Fruit fly (Drosophila melanogaster) whole organism, embryonic: ENCODE data around the gene CG45066.
A peak's percentile ranks its signal among the peaks of the same experiment; 100 is the strongest.

Source experiments
- Aef1 ChIP-seq: fragments of 200-800 bp; sonication (Bioruptor generic); IDR thresholded peaks from 3 replicates; pipeline ENCODE4 v1.3.6; 2022; ENCODE audit warnings: missing biosample characterization, missing genetic modification characterization
- B-H2 ChIP-seq: fragments of 200-800 bp; sonication (Bioruptor generic); optimal IDR thresholded peaks from 2 replicates; lab custom pipeline; 2018; ENCODE audit warnings: missing biosample characterization, mild to moderate bottlenecking, missing genetic modification characterization
- BtbVII ChIP-seq: fragments of 200-800 bp; sonication (Bioruptor generic); optimal IDR thresholded peaks from 3 replicates; lab custom pipeline; 2017; ENCODE audit warnings: missing biosample characterization, mild to moderate bottlenecking, missing genetic modification characterization
- CG10959 ChIP-seq: fragments of 200-800 bp; sonication (Bioruptor generic); IDR thresholded peaks from 2 replicates; pipeline ENCODE4 v1.3.6; 2022; ENCODE audit warnings: missing biosample characterization, missing genetic modification characterization
- CG12071 ChIP-seq: fragments of 200-800 bp; sonication (Bioruptor generic); optimal IDR thresholded peaks from 3 replicates; lab custom pipeline; 2018; ENCODE audit warnings: missing biosample characterization, mild to moderate bottlenecking, missing genetic modification characterization
- CG12391 ChIP-seq: fragments of 200-800 bp; sonication (Bioruptor generic); optimal IDR thresholded peaks from 3 replicates; lab custom pipeline; 2018; ENCODE audit warnings: missing biosample characterization, mild to moderate bottlenecking, missing genetic modification characterization, moderate library complexity
- CG13424 ChIP-seq: fragments of 200-800 bp; sonication (Bioruptor generic); optimal IDR thresholded peaks from 2 replicates; lab custom pipeline; 2019; ENCODE audit warnings: missing biosample characterization, mild to moderate bottlenecking, missing genetic modification characterization, moderate library complexity
- CG14050 ChIP-seq: fragments of 200-800 bp; sonication (Bioruptor generic); IDR thresholded peaks from 3 replicates; pipeline ENCODE4 v1.3.6; 2022; ENCODE audit warnings: missing biosample characterization, missing genetic modification characterization
- CG16813 ChIP-seq: fragments of 200-800 bp; sonication (Bioruptor generic); IDR thresholded peaks from 3 replicates; pipeline ENCODE4 v1.3.6; 2022; ENCODE audit warnings: missing biosample characterization, missing genetic modification characterization; ENCODE audit not compliant: partially characterized antibody
- CG17612 ChIP-seq: fragments of 200-800 bp; sonication (Bioruptor generic); IDR thresholded peaks from 2 replicates; pipeline ENCODE4 v1.3.6; 2022; ENCODE audit warnings: missing biosample characterization, missing genetic modification characterization
- CG3163 ChIP-seq: fragments of 200-800 bp; sonication (Bioruptor generic); optimal IDR thresholded peaks from 3 replicates; lab custom pipeline; 2016; ENCODE audit warnings: missing biosample characterization, missing genetic modification characterization
- CG3847 ChIP-seq: fragments of 200-800 bp; sonication (Bioruptor generic); IDR thresholded peaks from 2 replicates; pipeline ENCODE4 v1.3.6; 2022; ENCODE audit warnings: missing biosample characterization, missing genetic modification characterization
- CG42726 ChIP-seq: fragments of 200-800 bp; sonication (Bioruptor generic); IDR thresholded peaks from 2 replicates; pipeline ENCODE4 v1.3.6; 2022; ENCODE audit warnings: missing biosample characterization, missing genetic modification characterization; ENCODE audit not compliant: partially characterized antibody
- CG4424 ChIP-seq: fragments of 200-800 bp; sonication (Bioruptor generic); optimal IDR thresholded peaks from 3 replicates; lab custom pipeline; 2016; ENCODE audit warnings: missing biosample characterization, missing genetic modification characterization
- CG4730 ChIP-seq: fragments of 200-800 bp; sonication (Bioruptor generic); IDR thresholded peaks from 2 replicates; pipeline ENCODE4 v1.3.6; 2022; ENCODE audit warnings: missing biosample characterization, missing genetic modification characterization
- CG5245 ChIP-seq: fragments of 200-800 bp; sonication (Bioruptor generic); optimal IDR thresholded peaks from 3 replicates; lab custom pipeline; 2016; ENCODE audit warnings: missing biosample characterization, missing genetic modification characterization
- CG6765 ChIP-seq: fragments of 200-800 bp; sonication (Bioruptor generic); optimal IDR thresholded peaks from 3 replicates; lab custom pipeline; 2017; ENCODE audit warnings: missing biosample characterization, mild to moderate bottlenecking, missing genetic modification characterization
- CG6854 ChIP-seq: fragments of 200-800 bp; sonication (Bioruptor generic); optimal IDR thresholded peaks from 3 replicates; lab custom pipeline; 2017; ENCODE audit warnings: missing biosample characterization, mild to moderate bottlenecking, missing genetic modification characterization
- CG7556 ChIP-seq: fragments of 200-800 bp; sonication (Bioruptor generic); optimal IDR thresholded peaks from 2 replicates; lab custom pipeline; 2017; ENCODE audit warnings: missing biosample characterization, mild to moderate bottlenecking, missing genetic modification characterization
- CG7786 ChIP-seq: fragments of 200-800 bp; sonication (Bioruptor generic); optimal IDR thresholded peaks from 2 replicates; lab custom pipeline; 2016; ENCODE audit warnings: missing biosample characterization, missing genetic modification characterization
- CG8089 ChIP-seq: fragments of 200-800 bp; sonication (Bioruptor generic); optimal IDR thresholded peaks from 3 replicates; lab custom pipeline; 2016; ENCODE audit warnings: missing biosample characterization, missing genetic modification characterization
- CG8944 ChIP-seq: fragments of 200-800 bp; sonication (Bioruptor generic); optimal IDR thresholded peaks from 3 replicates; lab custom pipeline; 2016; ENCODE audit warnings: missing biosample characterization, missing genetic modification characterization
- CG9437 ChIP-seq: fragments of 200-800 bp; sonication (Bioruptor generic); optimal IDR thresholded peaks from 2 replicates; lab custom pipeline; 2018; ENCODE audit warnings: missing biosample characterization, mild to moderate bottlenecking, missing genetic modification characterization
- CG9609 ChIP-seq: fragments of 200-800 bp; sonication (Bioruptor generic); optimal IDR thresholded peaks from 3 replicates; lab custom pipeline; 2016; ENCODE audit warnings: missing biosample characterization, missing genetic modification characterization
- CrebB ChIP-seq: fragments of 200-800 bp; sonication (Bioruptor generic); optimal IDR thresholded peaks from 3 replicates; lab custom pipeline; 2018; ENCODE audit warnings: missing biosample characterization, mild to moderate bottlenecking, missing genetic modification characterization
- Ets65A ChIP-seq: fragments of 200-800 bp; sonication (Bioruptor generic); peaks from one replicate; lab custom pipeline; 2016; ENCODE audit warnings: missing biosample characterization, missing genetic modification characterization
- Gsc ChIP-seq: fragments of 200-800 bp; sonication (Bioruptor generic); IDR thresholded peaks from 2 replicates; pipeline ENCODE4 v1.3.6; 2022; ENCODE audit warnings: missing biosample characterization, missing genetic modification characterization
- HLH54F ChIP-seq: fragments of 200-800 bp; sonication (Bioruptor generic); optimal IDR thresholded peaks from 3 replicates; lab custom pipeline; 2016; ENCODE audit warnings: missing biosample characterization, missing genetic modification characterization
- Poxn ChIP-seq: fragments of 200-800 bp; sonication (Bioruptor generic); IDR thresholded peaks from 2 replicates; pipeline ENCODE4 v1.3.6; 2022; ENCODE audit warnings: missing biosample characterization, missing genetic modification characterization
- Rx ChIP-seq: fragments of 200-800 bp; sonication (Bioruptor generic); IDR thresholded peaks from 2 replicates; pipeline ENCODE4 v1.3.6; 2022; ENCODE audit warnings: missing biosample characterization, missing genetic modification characterization
- ato ChIP-seq: fragments of 200-800 bp; sonication (Bioruptor generic); IDR thresholded peaks from 2 replicates; pipeline ENCODE4 v1.3.6; 2022; ENCODE audit warnings: missing biosample characterization, missing genetic modification characterization; ENCODE audit not compliant: partially characterized antibody
- bbx ChIP-seq: fragments of 200-800 bp; sonication (Bioruptor generic); IDR thresholded peaks from 2 replicates; pipeline ENCODE4 v1.3.6; 2022; ENCODE audit warnings: missing biosample characterization, missing genetic modification characterization; ENCODE audit not compliant: partially characterized antibody
- chn ChIP-seq: fragments of 200-800 bp; sonication (Bioruptor generic); optimal IDR thresholded peaks from 2 replicates; lab custom pipeline; 2016; ENCODE audit warnings: missing biosample characterization, missing genetic modification characterization
- corto ChIP-seq: fragments of 200-800 bp; sonication (Bioruptor generic); optimal IDR thresholded peaks from 2 replicates; lab custom pipeline; 2016; ENCODE audit warnings: missing biosample characterization, mild to moderate bottlenecking, missing genetic modification characterization, moderate library complexity
- gce ChIP-seq: fragments of 200-800 bp; sonication (Bioruptor generic); IDR thresholded peaks from 3 replicates; pipeline ENCODE4 v1.3.6; 2022; ENCODE audit warnings: missing biosample characterization, missing genetic modification characterization
- gcm2 ChIP-seq: fragments of 200-800 bp; sonication (Bioruptor generic); optimal IDR thresholded peaks from 2 replicates; lab custom pipeline; 2016; ENCODE audit warnings: missing biosample characterization, missing genetic modification characterization
- gt ChIP-seq: fragments of 200-800 bp; sonication (Bioruptor generic); IDR thresholded peaks from 2 replicates; pipeline ENCODE4 v1.3.6; 2022; ENCODE audit warnings: missing biosample characterization, missing genetic modification characterization
- her ChIP-seq: fragments of 200-800 bp; sonication (Bioruptor generic); optimal IDR thresholded peaks from 2 replicates; lab custom pipeline; 2016; ENCODE audit warnings: missing biosample characterization, missing genetic modification characterization
- p53 ChIP-seq: fragments of 200-800 bp; sonication (Bioruptor generic); optimal IDR thresholded peaks from 2 replicates; lab custom pipeline; 2016; ENCODE audit warnings: missing biosample characterization, missing genetic modification characterization
- pan ChIP-seq, 4 experiments: fragments of >200 bp in 3 of 4; fragments of 200-800 bp in 1 of 4; sonication (Bioruptor generic) in 1 of 4; optimal IDR thresholded peaks in 3 of 4; IDR thresholded peaks in 1 of 4; 2 replicates each; pipeline versions ENCODE4 v1.3.6 to Lab custom; 2017 to 2022; ENCODE audit warnings: missing biosample characterization in 2 of 4, missing genetic modification characterization in 2 of 4, mixed read lengths in 1 of 4
- pzg ChIP-seq: fragments of 200-800 bp; sonication (Bioruptor generic); optimal IDR thresholded peaks from 3 replicates; lab custom pipeline; 2018; ENCODE audit warnings: missing biosample characterization, mild to moderate bottlenecking, missing genetic modification characterization, moderate library complexity
- ranshi ChIP-seq: fragments of 200-800 bp; sonication (Bioruptor generic); IDR thresholded peaks from 2 replicates; pipeline ENCODE4 v1.3.6; 2022; ENCODE audit warnings: missing biosample characterization, missing genetic modification characterization
- seq ChIP-seq: fragments of 200-800 bp; sonication (Bioruptor generic); IDR thresholded peaks from 2 replicates; pipeline ENCODE4 v1.3.6; 2022; ENCODE audit warnings: missing biosample characterization, missing genetic modification characterization
- sima ChIP-seq: fragments of 200-800 bp; sonication (Bioruptor generic); optimal IDR thresholded peaks from 2 replicates; lab custom pipeline; 2016; ENCODE audit warnings: missing biosample characterization, missing genetic modification characterization
- slou ChIP-seq: fragments of 200-800 bp; sonication (Bioruptor generic); optimal IDR thresholded peaks from 3 replicates; lab custom pipeline; 2016; ENCODE audit warnings: missing biosample characterization, missing genetic modification characterization
- ttk ChIP-seq: fragments of 200-800 bp; sonication (Bioruptor generic); IDR thresholded peaks from 2 replicates; pipeline ENCODE4 v2.1.2; 2022; ENCODE audit warnings: missing biosample characterization, missing genetic modification characterization
- twi ChIP-seq: fragments of 200-800 bp; optimal IDR thresholded peaks from 2 replicates; lab custom pipeline; 2019; ENCODE audit warnings: missing biosample characterization, mild to moderate bottlenecking, missing genetic modification characterization, moderate library complexity
- tx ChIP-seq: fragments of 200-800 bp; sonication (Bioruptor generic); optimal IDR thresholded peaks from 2 replicates; lab custom pipeline; 2016; ENCODE audit warnings: missing biosample characterization, missing genetic modification characterization
- wdn ChIP-seq: fragments of 200-800 bp; sonication (Bioruptor generic); IDR thresholded peaks from 2 replicates; pipeline ENCODE4 v1.3.6; 2022; ENCODE audit warnings: missing biosample characterization, missing genetic modification characterization

CG45066 gene

DNA sequence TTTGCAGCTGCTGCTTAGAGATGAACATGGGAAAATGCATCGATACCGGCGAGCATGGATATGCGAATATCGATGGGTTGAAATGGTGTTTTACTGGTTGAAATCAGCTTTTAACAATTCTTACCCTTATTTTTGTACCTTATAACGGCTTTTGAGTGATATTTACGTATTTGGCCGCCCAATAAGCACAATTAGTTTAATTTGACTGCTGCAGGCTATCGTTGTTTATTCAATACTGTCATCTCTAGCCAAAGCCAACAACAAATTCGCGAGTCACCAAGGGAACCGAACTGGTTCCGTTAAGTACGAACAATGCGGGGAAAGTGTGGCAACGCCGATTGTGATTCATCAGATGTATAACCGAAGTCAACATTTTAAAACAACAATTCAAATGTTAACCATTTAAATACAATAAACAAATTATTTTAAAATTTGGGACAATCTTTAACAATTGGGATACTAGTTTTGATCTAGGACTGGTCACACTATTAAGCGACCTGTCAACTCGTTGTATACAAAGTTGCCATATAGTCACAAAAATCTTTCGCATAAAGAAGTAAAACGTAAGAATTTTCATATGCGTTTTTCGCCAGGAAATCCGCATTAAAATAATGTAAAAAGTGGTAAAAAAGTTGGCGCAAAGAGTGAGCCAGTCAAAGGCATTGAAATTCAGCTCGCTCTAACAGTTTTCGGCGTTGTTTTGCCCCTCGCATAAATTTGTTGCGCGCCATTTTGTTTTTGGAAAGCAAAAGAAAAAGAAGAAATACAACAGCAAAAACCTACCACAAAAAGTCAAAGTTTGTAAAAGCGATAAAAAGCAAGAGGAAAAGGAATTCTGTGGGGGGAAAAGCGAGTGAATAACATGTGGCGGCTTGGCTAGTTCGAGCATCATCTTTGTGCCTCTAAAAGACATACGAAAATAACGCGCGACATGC, 37.4 kb upstream of the CG45066 start, which contains the start of the genes Usp5 and BtbVII (continued):
- peak; percentile 27 for TF ChIP-seq CG6765 (GFP tag; lab: Kevin White, UChicago)
- peak; percentile 27 for TF ChIP-seq corto (GFP tag; lab: Kevin White, UChicago)
- peak; percentile 18 for TF ChIP-seq CG3163 (GFP tag; lab: Kevin White, UChicago)
- TF ChIP-seq CG5245 (GFP tag; lab: Kevin White, UChicago), result no peak
- TF ChIP-seq CG9609 (GFP tag; lab: Kevin White, UChicago), result peak; percentile 54
- peak; percentile 91 for TF ChIP-seq bbx (GFP tag; lab: Robert Waterston, UW)
- peak; percentile 91 for TF ChIP-seq pzg (GFP tag; lab: Kevin White, UChicago)
- peak; percentile 87 for TF ChIP-seq chn (GFP tag; lab: Kevin White, UChicago)
- TF ChIP-seq gce, result no peak
- TF ChIP-seq ato (GFP tag; lab: Robert Waterston, UW), result peak; percentile 75
- TF ChIP-seq gt, result no peak
- TF ChIP-seq pan (optimal IDR thresholded peaks at IDR 0.05; lab: Kevin White, UChicago), result no peak
- peak in 1 of 2 experiments; percentile 50 for TF ChIP-seq pan (GFP tag; optimal IDR thresholded peaks at IDR 0.05 in 1 of 2, IDR thresholded peaks at IDR 0.05 in 1 of 2)
- TF ChIP-seq ranshi, result no peak
- peak; percentile 93 for TF ChIP-seq CG9437 (GFP tag; lab: Kevin White, UChicago)
- no peak for TF ChIP-seq ttk
- no peak for TF ChIP-seq Rx (GFP tag; lab: Robert Waterston, UW)
- TF ChIP-seq wdn (GFP tag; lab: Robert Waterston, UW), result 0 out of 2 replicates have a peak, but pooled peaks have one; percentile 16
- TF ChIP-seq CG42726, result peak; percentile 49; the same call in 1 of the 2 replicates
- no peak; the same call in 1 of the 2 replicates for TF ChIP-seq CG10959
- TF ChIP-seq twi (tag; lab: Kevin White, UChicago), result peak; percentile 18
- TF ChIP-seq CG14050 (GFP tag; lab: Robert Waterston, UW), result no peak
- no peak for TF ChIP-seq CG12071 (GFP tag; lab: Kevin White, UChicago)
- TF ChIP-seq gcm2 (GFP tag; lab: Kevin White, UChicago), result no peak
- no peak for TF ChIP-seq Gsc
- TF ChIP-seq CG6854, result no peak
- TF ChIP-seq Aef1, result peak; percentile 84
- TF ChIP-seq CG4424 (GFP tag; lab: Kevin White, UChicago), result peak; percentile 28
- TF ChIP-seq CG17612 (GFP tag; lab: Robert Waterston, UW), result no peak
- peak; percentile 64 for TF ChIP-seq CG13424 (tag; lab: Kevin White, UChicago)
- no peak for TF ChIP-seq CG4730 (GFP tag; lab: Robert Waterston, UW)
- peak; percentile 13 for TF ChIP-seq BtbVII (GFP tag; lab: Kevin White, UChicago)
- TF ChIP-seq tx (GFP tag; lab: Kevin White, UChicago), result peak; percentile 68
- peak; percentile 72 for TF ChIP-seq CG8944 (GFP tag; lab: Kevin White, UChicago)
- peak; percentile 67 for TF ChIP-seq CG12391 (tag; lab: Kevin White, UChicago)
- TF ChIP-seq B-H2 (GFP tag; lab: Kevin White, UChicago), result peak; percentile 77
- peak; percentile 91 for TF ChIP-seq Ets65A (GFP tag; lab: Kevin White, UChicago)
- TF ChIP-seq p53 (GFP tag; lab: Kevin White, UChicago), result no peak
- TF ChIP-seq CrebB (tag; lab: Kevin White, UChicago), result peak; percentile 41
- TF ChIP-seq slou (GFP tag; lab: Kevin White, UChicago), result no peak
- TF ChIP-seq her (GFP tag; lab: Kevin White, UChicago), result peak; percentile 74
- no peak for TF ChIP-seq CG7556
- TF ChIP-seq sima (GFP tag; lab: Kevin White, UChicago), result no peak
- peak; percentile 1 for TF ChIP-seq CG8089 (GFP tag; lab: Kevin White, UChicago)
- no peak for TF ChIP-seq seq (GFP tag; lab: Robert Waterston, UW)
- TF ChIP-seq HLH54F (GFP tag; lab: Kevin White, UChicago), result peak; percentile 73
- TF ChIP-seq CG7786 (GFP tag; lab: Kevin White, UChicago), result peak; percentile 56
- peak; percentile 95 for TF ChIP-seq CG16813 (GFP tag; lab: Robert Waterston, UW)
- TF ChIP-seq CG3847, result peak; percentile 68
- TF ChIP-seq Poxn (GFP tag; lab: Robert Waterston, UW), result no peak
